Worm (Caenorhabditis elegans) whole organism, L1 larva: ENCODE results near the gene F58G6.7.

Experiments
- C04F5.9 ChIP-seq: sonication (generic microtip); optimal IDR thresholded peaks from 2 replicates; lab custom pipeline; 2016; ENCODE audit warnings: missing genetic modification characterization, missing compliant biosample characterization
- C16A3.4 ChIP-seq: fragments of 150-350 bp; optimal IDR thresholded peaks from 2 replicates; lab custom pipeline; 2014; ENCODE audit warnings: missing biosample characterization, missing genetic modification characterization
- Y116A8C.19 ChIP-seq: sonication (generic microtip); optimal IDR thresholded peaks from 2 replicates; lab custom pipeline; 2016; ENCODE audit warnings: missing compliant biosample characterization, missing genetic modification characterization, borderline replicate concordance
- aly-2 ChIP-seq: fragments of 150-350 bp; optimal IDR thresholded peaks from 2 replicates; lab custom pipeline; 2014; ENCODE audit warnings: missing biosample characterization, missing genetic modification characterization
- blmp-1 ChIP-seq: fragments of 150-350 bp; optimal IDR thresholded peaks from 2 replicates; lab custom pipeline; 2014; ENCODE audit warnings: missing biosample characterization, missing genetic modification characterization
- ceh-63 ChIP-seq: fragments of 200-800 bp; sonication (Bioruptor generic); optimal IDR thresholded peaks from 2 replicates; lab custom pipeline; 2018; ENCODE audit warnings: mild to moderate bottlenecking, missing genetic modification characterization, missing compliant biosample characterization
- ceh-82 ChIP-seq, 3 experiments: fragments of 150-350 bp in 1 of 3; sonication (generic microtip) in 2 of 3; optimal IDR thresholded peaks; 2 replicates each; lab custom pipeline; 2014 to 2017; ENCODE audit warnings: missing biosample characterization in 3 of 3, missing genetic modification characterization in 3 of 3
- ceh-88 ChIP-seq: fragments of 200-800 bp; sonication (Bioruptor generic); IDR thresholded peaks from 2 replicates; pipeline ENCODE4 v1.3.6; 2022; ENCODE audit warnings: missing genetic modification characterization, missing compliant biosample characterization
- dpl-1 ChIP-seq, 3 experiments: fragments of 150-350 bp in 2 of 3; sonication (generic microtip) in 1 of 3; optimal IDR thresholded peaks; 2 replicates each; lab custom pipeline; 2014 to 2017; ENCODE audit warnings: missing biosample characterization in 3 of 3, missing genetic modification characterization in 3 of 3, missing genetic modification reagents in 3 of 3
- dsc-1 ChIP-seq: sonication (generic microtip); optimal IDR thresholded peaks from 2 replicates; lab custom pipeline; 2016; ENCODE audit warnings: mild to moderate bottlenecking, missing genetic modification characterization, missing compliant biosample characterization
- efl-1 ChIP-seq, 4 experiments: fragments of 150-350 bp; optimal IDR thresholded peaks in 3 of 4; peaks in 1 of 4; 1 replicate in 1 of 4; 2 replicates in 3 of 4; lab custom pipeline; 2014; ENCODE audit warnings: missing biosample characterization in 2 of 4, missing genetic modification characterization in 2 of 4, missing genetic modification reagents in 2 of 4
- egl-27 ChIP-seq, 2 experiments: fragments of 150-350 bp in 1 of 2; sonication (generic microtip); optimal IDR thresholded peaks; 3 replicates each; lab custom pipeline; 2017 to 2018; ENCODE audit warnings: missing biosample characterization in 2 of 2, missing genetic modification characterization in 2 of 2, missing genetic modification reagents in 2 of 2
- elt-2 ChIP-seq: sonication (generic microtip); optimal IDR thresholded peaks from 2 replicates; lab custom pipeline; 2016; ENCODE audit warnings: missing genetic modification characterization, mild to moderate bottlenecking, inconsistent platforms, missing compliant biosample characterization, missing genetic modification reagents
- elt-3 ChIP-seq, 6 experiments: fragments of 150-350 bp in 1 of 6; sonication (generic microtip); optimal IDR thresholded peaks; 2 replicates each; lab custom pipeline; 2017 to 2018; ENCODE audit warnings: missing biosample characterization in 6 of 6, missing genetic modification characterization in 6 of 6, inconsistent platforms in 1 of 6
- fkh-10 ChIP-seq: sonication (generic microtip); optimal IDR thresholded peaks from 2 replicates; lab custom pipeline; 2017; ENCODE audit warnings: missing biosample characterization, missing genetic modification reagents, missing genetic modification characterization
- fkh-8 ChIP-seq: sonication (generic microtip); optimal IDR thresholded peaks from 2 replicates; lab custom pipeline; 2016; ENCODE audit warnings: mild to moderate bottlenecking, missing genetic modification characterization, missing compliant biosample characterization
- grh-1 ChIP-seq: fragments of 200-800 bp; sonication (Bioruptor generic); IDR thresholded peaks from 2 replicates; pipeline ENCODE4 v1.3.6; 2022; ENCODE audit warnings: missing genetic modification reagents, missing genetic modification characterization, missing compliant biosample characterization
- isw-1 ChIP-seq: fragments of 200-800 bp; sonication (Bioruptor generic); IDR thresholded peaks from 2 replicates; pipeline ENCODE4 v1.3.6; 2022; ENCODE audit warnings: missing genetic modification characterization, missing compliant biosample characterization
- jun-1 ChIP-seq: fragments of 150-350 bp; optimal IDR thresholded peaks from 2 replicates; lab custom pipeline; 2014; ENCODE audit warnings: missing biosample characterization, missing genetic modification reagents, missing genetic modification characterization
- lin-13 ChIP-seq: fragments of 150-350 bp; optimal IDR thresholded peaks from 2 replicates; lab custom pipeline; 2014; ENCODE audit warnings: missing biosample characterization, missing genetic modification reagents, missing genetic modification characterization
- lin-14 ChIP-seq: fragments of 200-800 bp; sonication (Bioruptor generic); optimal IDR thresholded peaks from 2 replicates; lab custom pipeline; 2018; ENCODE audit warnings: mild to moderate bottlenecking, missing genetic modification characterization, moderate library complexity, missing compliant biosample characterization
- lin-35 ChIP-seq, 2 experiments: fragments of 150-350 bp; optimal IDR thresholded peaks; 2 replicates each; lab custom pipeline; 2014; ENCODE audit warnings: missing biosample characterization in 2 of 2, missing genetic modification characterization in 2 of 2, missing genetic modification reagents in 2 of 2
- lir-3 ChIP-seq: sonication (generic microtip); optimal IDR thresholded peaks from 2 replicates; lab custom pipeline; 2016; ENCODE audit warnings: mild to moderate bottlenecking, missing genetic modification characterization, moderate library complexity, missing compliant biosample characterization; ENCODE audit not compliant: poor library complexity
- lsy-2 ChIP-seq, 2 experiments: fragments of 150-350 bp; optimal IDR thresholded peaks; 2 replicates each; lab custom pipeline; 2014; ENCODE audit warnings: missing biosample characterization in 2 of 2, missing genetic modification characterization in 2 of 2
- mab-9 ChIP-seq: fragments of 200-800 bp; sonication (Bioruptor generic); IDR thresholded peaks from 2 replicates; pipeline ENCODE4 v1.3.6; 2022; ENCODE audit warnings: missing genetic modification reagents, missing genetic modification characterization, missing compliant biosample characterization
- mdl-1 ChIP-seq, 2 experiments: fragments of 150-350 bp; optimal IDR thresholded peaks; 2 replicates each; lab custom pipeline; 2014 to 2017; ENCODE audit warnings: missing biosample characterization in 2 of 2, missing genetic modification characterization in 2 of 2, inconsistent platforms in 1 of 2
- mep-1 ChIP-seq: fragments of 150-350 bp; optimal IDR thresholded peaks from 2 replicates; lab custom pipeline; 2014; ENCODE audit warnings: missing biosample characterization, missing genetic modification characterization
- nhr-11 ChIP-seq: fragments of 150-350 bp; optimal IDR thresholded peaks from 2 replicates; lab custom pipeline; 2014; ENCODE audit warnings: missing biosample characterization, missing genetic modification characterization
- nhr-20 ChIP-seq: sonication (generic microtip); optimal IDR thresholded peaks from 2 replicates; lab custom pipeline; 2016; ENCODE audit warnings: mild to moderate bottlenecking, missing genetic modification characterization, missing compliant biosample characterization
- nhr-71 ChIP-seq: sonication (generic microtip); optimal IDR thresholded peaks from 2 replicates; lab custom pipeline; 2016; ENCODE audit warnings: mild to moderate bottlenecking, missing genetic modification characterization, moderate library complexity, missing compliant biosample characterization
- nhr-76 ChIP-seq: sonication (generic microtip); optimal IDR thresholded peaks from 2 replicates; lab custom pipeline; 2017; ENCODE audit warnings: missing biosample characterization, missing genetic modification characterization
- nhr-85 ChIP-seq: sonication (generic microtip); peaks from one replicate; lab custom pipeline; 2016; ENCODE audit warnings: missing genetic modification characterization, inconsistent platforms, missing compliant biosample characterization
- pag-3 ChIP-seq: sonication (generic microtip); optimal IDR thresholded peaks from 2 replicates; lab custom pipeline; 2017; ENCODE audit warnings: missing genetic modification characterization, mild to moderate bottlenecking, missing compliant biosample characterization, antibody characterized with exemption, borderline replicate concordance; ENCODE audit not compliant: insufficient read depth
- pax-3 ChIP-seq: fragments of 200-800 bp; sonication (Bioruptor generic); optimal IDR thresholded peaks from 2 replicates; lab custom pipeline; 2018; ENCODE audit warnings: mild to moderate bottlenecking, missing genetic modification characterization, moderate library complexity, missing compliant biosample characterization
- rnt-1 ChIP-seq: sonication (generic microtip); optimal IDR thresholded peaks from 2 replicates; lab custom pipeline; 2016; ENCODE audit warnings: mild to moderate bottlenecking, missing genetic modification characterization, moderate library complexity, missing compliant biosample characterization
- skn-1 ChIP-seq: fragments of 150-350 bp; optimal IDR thresholded peaks from 2 replicates; lab custom pipeline; 2014; ENCODE audit warnings: missing biosample characterization, missing genetic modification characterization
- snpc-4 ChIP-seq: fragments of 150-350 bp; optimal IDR thresholded peaks from 2 replicates; lab custom pipeline; 2014; ENCODE audit warnings: missing biosample characterization, missing genetic modification characterization
- snu-23 ChIP-seq: sonication (generic microtip); optimal IDR thresholded peaks from 2 replicates; lab custom pipeline; 2016; ENCODE audit warnings: missing genetic modification characterization, missing compliant biosample characterization
- sup-37 ChIP-seq: fragments of 200-800 bp; sonication (Bioruptor generic); optimal IDR thresholded peaks from 2 replicates; lab custom pipeline; 2018; ENCODE audit warnings: mild to moderate bottlenecking, missing genetic modification characterization, missing compliant biosample characterization
- swsn-7 ChIP-seq: sonication (generic microtip); optimal IDR thresholded peaks from 2 replicates; lab custom pipeline; 2016; ENCODE audit warnings: missing genetic modification characterization, missing compliant biosample characterization
- tbx-2 ChIP-seq: sonication (generic microtip); optimal IDR thresholded peaks from 2 replicates; lab custom pipeline; 2016; ENCODE audit warnings: missing genetic modification characterization, missing compliant biosample characterization
- unc-130 ChIP-seq: fragments of 150-350 bp; optimal IDR thresholded peaks from 2 replicates; lab custom pipeline; 2017; ENCODE audit warnings: missing biosample characterization, missing genetic modification characterization, inconsistent platforms
- unc-30 ChIP-seq: sonication (generic microtip); optimal IDR thresholded peaks from 2 replicates; lab custom pipeline; 2017; ENCODE audit warnings: missing biosample characterization, missing genetic modification characterization
- unc-86 ChIP-seq: sonication (generic microtip); optimal IDR thresholded peaks from 2 replicates; lab custom pipeline; 2016; ENCODE audit warnings: missing genetic modification characterization, missing compliant biosample characterization
- xbp-1 ChIP-seq: sonication (generic microtip); optimal IDR thresholded peaks from 2 replicates; lab custom pipeline; 2016; ENCODE audit warnings: missing genetic modification characterization, missing compliant biosample characterization
- zip-4 ChIP-seq: fragments of 200-800 bp; sonication (Bioruptor generic); optimal IDR thresholded peaks from 2 replicates; lab custom pipeline; 2018; ENCODE audit warnings: mild to moderate bottlenecking, missing genetic modification characterization, moderate library complexity, missing compliant biosample characterization

The F58G6.7 gene

DNA sequence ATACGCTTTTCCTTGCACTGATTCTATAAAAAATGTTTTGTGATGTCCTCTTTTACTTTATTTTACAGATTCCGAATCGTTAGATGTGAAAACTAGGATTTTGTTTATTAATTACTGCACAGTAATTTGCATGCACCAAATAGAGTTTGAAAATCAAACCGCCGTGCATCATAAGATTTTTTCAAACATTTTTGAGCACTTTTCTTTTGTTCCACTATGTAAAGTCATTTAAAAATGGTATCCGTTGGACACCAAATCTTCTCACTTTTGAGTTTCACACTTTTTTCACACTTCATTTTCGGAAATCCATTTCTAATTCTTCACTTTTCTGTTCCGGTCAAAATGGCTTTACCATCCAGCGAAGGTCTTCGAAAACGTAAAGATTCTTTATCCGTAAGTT lies 10.9 kb upstream of the F58G6.7 start, which contains the start of gene degl-2:
TSS of gene degl-2 (plus strand) at position 301 of the 400 bp plus-strand sequence.
- TF ChIP-seq nhr-76: no peak
- no peak for TF ChIP-seq C04F5.9 (tag; lab: Kevin White, UChicago)
- no peak for TF ChIP-seq pag-3 (tag; lab: Kevin White, UChicago)
- no peak for TF ChIP-seq pax-3
- no peak for TF ChIP-seq snu-23 (GFP tag; lab: Kevin White, UChicago)
- no peak for TF ChIP-seq C16A3.4 (tag; lab: Kevin White, UChicago)
- TF ChIP-seq mab-9 (GFP tag; lab: Robert Waterston, UW): no peak
- no peak for TF ChIP-seq lin-13 (GFP tag; lab: Kevin White, UChicago)
- TF ChIP-seq sup-37: no peak
- no peak for TF ChIP-seq grh-1 (GFP tag; lab: Robert Waterston, UW)
- no peak for TF ChIP-seq unc-86 (tag; lab: Kevin White, UChicago)
- TF ChIP-seq ceh-88 (GFP tag; lab: Robert Waterston, UW): no peak
- TF ChIP-seq nhr-11: no peak
- TF ChIP-seq unc-130 (tag; lab: Kevin White, UChicago): no peak
- no peak for TF ChIP-seq unc-30 (tag; lab: Kevin White, UChicago)
- TF ChIP-seq, all 84 proteins: peak for 0

DNA sequence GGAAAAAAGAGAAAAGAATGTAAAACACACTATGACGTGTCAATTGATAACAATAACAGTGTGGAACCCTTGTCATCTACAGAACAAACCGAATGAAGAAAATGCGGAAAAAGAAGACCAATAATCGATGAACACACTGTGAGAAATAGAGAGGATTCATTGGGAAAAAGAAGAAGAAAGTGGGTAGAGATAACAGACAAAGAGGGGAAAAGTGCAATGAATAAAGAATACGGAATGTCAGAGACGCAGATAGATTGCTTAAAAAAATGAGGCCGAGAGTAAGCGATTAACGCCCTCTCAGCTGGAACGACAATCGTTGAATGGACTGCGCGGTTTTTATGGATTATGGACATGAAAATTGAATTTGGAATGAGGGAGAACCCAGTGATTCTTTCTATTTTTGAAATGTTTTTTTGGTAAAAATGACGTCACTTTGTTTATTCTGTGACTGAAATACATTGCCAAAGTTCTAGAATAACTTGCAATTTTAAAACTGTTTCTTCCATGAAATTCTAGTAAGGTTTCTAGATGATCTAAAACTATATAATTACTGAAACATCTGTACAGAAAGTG lies 6.2 kb upstream of the F58G6.7 start, which contains the start of gene amph-1:
TSS of gene amph-1 (minus strand) at position 85 of the 573 bp plus-strand sequence.
- no peak; the same call in 1 of the 2 replicates for TF ChIP-seq isw-1 (GFP tag; lab: Robert Waterston, UW)
- TF ChIP-seq elt-3 (tag; optimal IDR thresholded peaks at IDR 0.05; lab: Kevin White, UChicago): peak in 1 of 6 experiments; percentile 8
- peak; percentile 15 for TF ChIP-seq tbx-2 (tag; lab: Kevin White, UChicago)
- TF ChIP-seq unc-30 (tag; lab: Kevin White, UChicago): no peak
- peak; percentile 35 for TF ChIP-seq nhr-20 (tag; lab: Kevin White, UChicago)
- no peak for TF ChIP-seq snpc-4 (tag; lab: Kevin White, UChicago)
- TF ChIP-seq ceh-63 (GFP tag; lab: Kevin White, UChicago): no peak
- TF ChIP-seq snu-23 (GFP tag; lab: Kevin White, UChicago): peak; percentile 58
- TF ChIP-seq lin-13 (GFP tag; lab: Kevin White, UChicago): no peak
- TF ChIP-seq elt-2 (tag; lab: Kevin White, UChicago): no peak
- peak in 2 of 3 experiments; percentile 1 to 19 for TF ChIP-seq dpl-1 (GFP tag; optimal IDR thresholded peaks at IDR 0.05; lab: Kevin White, UChicago)
- TF ChIP-seq mdl-1 (tag; optimal IDR thresholded peaks at IDR 0.05; lab: Kevin White, UChicago): no peak
- TF ChIP-seq swsn-7 (tag; lab: Kevin White, UChicago): peak; percentile 19
- peak; percentile 2 for TF ChIP-seq lir-3 (tag; lab: Kevin White, UChicago)
- no peak for TF ChIP-seq ceh-88 (GFP tag; lab: Robert Waterston, UW)
- TF ChIP-seq lin-14 (GFP tag; lab: Kevin White, UChicago): peak; percentile 83
- peak; percentile 57 for TF ChIP-seq nhr-85
- TF ChIP-seq lin-35 (GFP tag; optimal IDR thresholded peaks at IDR 0.05; lab: Kevin White, UChicago): peak; percentile 41
- TF ChIP-seq efl-1 (optimal IDR thresholded peaks at IDR 0.05; lab: Kevin White, UChicago): peak; percentile 47 to 62
- TF ChIP-seq efl-1 (GFP tag; optimal IDR thresholded peaks at IDR 0.05 in 1 of 2; lab: Kevin White, UChicago): no peak
- TF ChIP-seq skn-1 (tag; lab: Kevin White, UChicago): peak; percentile 1
- TF ChIP-seq mab-9 (GFP tag; lab: Robert Waterston, UW): no peak
- TF ChIP-seq jun-1 (tag; lab: Kevin White, UChicago): peak; percentile 2
- peak in 1 of 3 experiments; percentile 1 for TF ChIP-seq ceh-82 (tag; optimal IDR thresholded peaks at IDR 0.05; lab: Kevin White, UChicago)
- TF ChIP-seq fkh-10 (GFP tag; lab: Kevin White, UChicago): no peak
- TF ChIP-seq sup-37: no peak
- TF ChIP-seq lsy-2 (tag; optimal IDR thresholded peaks at IDR 0.05; lab: Kevin White, UChicago): peak; percentile 20 to 60
- TF ChIP-seq aly-2: no peak
- TF ChIP-seq rnt-1 (tag; lab: Kevin White, UChicago): peak; percentile 45
- TF ChIP-seq mep-1: peak; percentile 65
- no peak for TF ChIP-seq C16A3.4 (tag; lab: Kevin White, UChicago)
- peak; percentile 37 for TF ChIP-seq nhr-71 (tag; lab: Kevin White, UChicago)
- TF ChIP-seq blmp-1 (tag; lab: Kevin White, UChicago): peak; percentile 75
- no peak for TF ChIP-seq fkh-8
- no peak for TF ChIP-seq Y116A8C.19
- TF ChIP-seq xbp-1 (tag; lab: Kevin White, UChicago): no peak
- TF ChIP-seq dsc-1 (tag; lab: Kevin White, UChicago): no peak
- no peak for TF ChIP-seq zip-4
- TF ChIP-seq egl-27 (tag; optimal IDR thresholded peaks at IDR 0.05; lab: Kevin White, UChicago): no peak
- no peak for TF ChIP-seq pax-3
